Worm (Caenorhabditis elegans): Measurements from ENCODE around the gene kel-3.

Gene kel-3

ce11 chrIII:13426036-13426435 is 38.6 kb upstream of the kel-3 start, which contains the start of gene cope-1:
cope-1 (plus strand) TSS chrIII:13426264.
- no peak for TF ChIP-seq pax-1 (tag; optimal IDR thresholded peaks at IDR 0.05)
- TF ChIP-seq odd-2 (tag; optimal IDR thresholded peaks at IDR 0.05): no peak
- no peak for TF ChIP-seq ceh-30 (tag; optimal IDR thresholded peaks at IDR 0.05)
- TF ChIP-seq ref-2 (tag; optimal IDR thresholded peaks at IDR 0.05): no peak
- no peak for TF ChIP-seq tbx-2 (tag; optimal IDR thresholded peaks at IDR 0.05)
- no peak for TF ChIP-seq sdc-2 (tag; optimal IDR thresholded peaks at IDR 0.05)
- TF ChIP-seq gmeb-2 (tag; optimal IDR thresholded peaks at IDR 0.05): no peak
- no peak for TF ChIP-seq rnt-1 (tag; optimal IDR thresholded peaks at IDR 0.05)

- no peak for TF ChIP-seq zip-5 (tag; optimal IDR thresholded peaks at IDR 0.05)
- TF ChIP-seq pag-3 (tag; optimal IDR thresholded peaks at IDR 0.05; ENCODE audit: borderline replicate concordance): no peak
- TF ChIP-seq T23F11.4 (GFP tag; optimal IDR thresholded peaks at IDR 0.05): no peak
- TF ChIP-seq pros-1 (tag; optimal IDR thresholded peaks at IDR 0.05): no peak
- no peak for TF ChIP-seq Y22D7AL.16 (tag; optimal IDR thresholded peaks at IDR 0.05)
- no peak for TF ChIP-seq nhr-11 (tag; optimal IDR thresholded peaks at IDR 0.05)
- no peak for TF ChIP-seq ceh-24 (tag; optimal IDR thresholded peaks at IDR 0.05)
- TF ChIP-seq ztf-16 (tag; optimal IDR thresholded peaks at IDR 0.05): no peak
- no peak for TF ChIP-seq nfya-1 (tag; optimal IDR thresholded peaks at IDR 0.05)
These were observed 36.8 kb upstream of the kel-3 start for ce11 chrIII:13427817-13428216.

- TF ChIP-seq hlh-13 (GFP tag; optimal IDR thresholded peaks at IDR 0.05): no peak
- TF ChIP-seq tbx-7 (tag; optimal IDR thresholded peaks at IDR 0.05): no peak
- TF ChIP-seq ama-1 (optimal IDR thresholded peaks at IDR 0.05): no peak
- no peak for TF ChIP-seq mec-3 (tag; optimal IDR thresholded peaks at IDR 0.05; ENCODE audit: borderline replicate concordance)
- TF ChIP-seq pax-1 (tag; optimal IDR thresholded peaks at IDR 0.05): no peak
- no peak for TF ChIP-seq odd-2 (tag; optimal IDR thresholded peaks at IDR 0.05)
- no peak for TF ChIP-seq unc-55 (GFP tag; optimal IDR thresholded peaks at IDR 0.05)
- no peak for TF ChIP-seq rnt-1 (tag; optimal IDR thresholded peaks at IDR 0.05)
- TF ChIP-seq C08G9.2 (tag; optimal IDR thresholded peaks at IDR 0.05): no peak
- no peak for TF ChIP-seq eyg-1 (tag; optimal IDR thresholded peaks at IDR 0.05)
- no peak for TF ChIP-seq ceh-31 (tag; optimal IDR thresholded peaks at IDR 0.05)
- TF ChIP-seq pha-4 (tag; optimal IDR thresholded peaks at IDR 0.05): no peak
- TF ChIP-seq nhr-11 (tag; optimal IDR thresholded peaks at IDR 0.05): no peak
These were observed 35.0 kb upstream of the kel-3 start, which contains the start of gene bli-5 for ce11 chrIII:13429668-13430067. bli-5 (minus strand) TSS chrIII:13429768.

- TF ChIP-seq ceh-24 (tag; optimal IDR thresholded peaks at IDR 0.05) (no peak), sox-4 (tag; optimal IDR thresholded peaks at IDR 0.05) (no peak), unc-3 (GFP tag; conservative IDR thresholded peaks at IDR 0.05) (no peak), unc-3 (tag; optimal IDR thresholded peaks at IDR 0.05) (no peak), hlh-8 (tag; optimal IDR thresholded peaks at IDR 0.05) (no peak), tbx-7 (tag; optimal IDR thresholded peaks at IDR 0.05) (no peak), pha-4 (tag; optimal IDR thresholded peaks at IDR 0.05) (no peak), hlh-13 (GFP tag; optimal IDR thresholded peaks at IDR 0.05) (no peak), elt-4 (tag; optimal IDR thresholded peaks at IDR 0.05) (no peak), npax-4 (tag; optimal IDR thresholded peaks at IDR 0.05) (no peak), C38D4.7 (GFP tag; optimal IDR thresholded peaks at IDR 0.05) (no peak)
These were observed 34.5 kb upstream of the kel-3 start, which contains the start of gene trf-1 for ce11 chrIII:13430162-13430561. trf-1 (plus strand) TSS chrIII:13430462.

ce11 chrIII:13434404-13434803 is 30.2 kb upstream of the kel-3 start, which contains the start of gene F45G2.7:
F45G2.7 (minus strand) TSS chrIII:13434504.
- TF ChIP-seq ahr-1 (tag; optimal IDR thresholded peaks at IDR 0.05) (no peak), ets-4 (tag; optimal IDR thresholded peaks at IDR 0.05) (no peak), ttx-3 (tag; optimal IDR thresholded peaks at IDR 0.05) (no peak), elt-2 (tag; optimal IDR thresholded peaks at IDR 0.05) (no peak), nhr-11 (tag; optimal IDR thresholded peaks at IDR 0.05) (no peak), dmd-4 (tag; optimal IDR thresholded peaks at IDR 0.05; ENCODE audit: borderline replicate concordance) (no peak), ceh-31 (tag; optimal IDR thresholded peaks at IDR 0.05) (no peak), pha-4 (tag; optimal IDR thresholded peaks at IDR 0.05) (no peak), ceh-48 (tag; optimal IDR thresholded peaks at IDR 0.05) (no peak), pros-1 (tag; optimal IDR thresholded peaks at IDR 0.05) (no peak), pqm-1 (tag; optimal IDR thresholded peaks at IDR 0.05) (no peak), gmeb-2 (tag; optimal IDR thresholded peaks at IDR 0.05) (no peak), nhr-232 (tag; optimal IDR thresholded peaks at IDR 0.05) (no peak), F13H6.1 (tag; optimal IDR thresholded peaks at IDR 0.05) (no peak), madf-2 (tag; optimal IDR thresholded peaks at IDR 0.05) (no peak), che-1 (tag; optimal IDR thresholded peaks at IDR 0.05) (no peak), unc-55 (GFP tag; optimal IDR thresholded peaks at IDR 0.05) (no peak)

Data from whole organism, late embryonic.